Fruit fly (Drosophila melanogaster): ENCODE results near the gene CG44815.

DNA sequence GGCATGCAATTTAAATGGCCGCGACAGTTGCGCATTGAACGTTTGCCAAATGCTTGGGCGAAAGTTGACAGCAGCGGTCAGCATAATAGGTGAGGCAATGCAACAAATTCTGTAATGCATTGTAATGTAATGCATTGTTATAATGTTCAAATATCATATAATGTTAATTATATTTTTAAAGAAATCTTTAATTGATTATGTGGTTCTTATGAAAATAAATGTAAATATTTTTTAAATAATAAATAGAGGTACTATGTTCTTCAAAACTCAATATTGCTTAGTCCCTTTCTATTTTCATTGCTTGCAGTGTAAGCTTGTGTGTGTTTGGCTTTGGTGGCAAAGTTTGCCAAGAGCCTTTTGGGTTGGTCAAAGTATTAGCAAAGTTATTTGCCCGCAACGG lies 21.6 kb upstream of the CG44815 start:
- TF ChIP-seq CG12605 (GFP tag; IDR thresholded peaks at IDR 0.05) (no peak), CG14655 (GFP tag; optimal IDR thresholded peaks at IDR 0.05) (peak; percentile 58), CG8159 (tag; optimal IDR thresholded peaks at IDR 0.05) (no peak), gl (tag; optimal IDR thresholded peaks at IDR 0.05) (no peak), CG4496 (GFP tag; IDR thresholded peaks at IDR 0.05) (peak; percentile 6; the same call in 1 of the 3 replicates), CG32121 (GFP tag; IDR thresholded peaks at IDR 0.05) (peak; percentile 32; the same call in 1 of the 2 replicates), CG17806 (tag; optimal IDR thresholded peaks at IDR 0.05) (peak; percentile 22), Pif1A (GFP tag; optimal IDR thresholded peaks at IDR 0.05) (no peak), EcR (GFP tag; optimal IDR thresholded peaks at IDR 0.05) (no peak), CG8301 (tag; optimal IDR thresholded peaks at IDR 0.05) (peak; percentile 57), CG15710 (tag; optimal IDR thresholded peaks at IDR 0.05) (peak; percentile 9), fd96Ca (GFP tag; IDR thresholded peaks at IDR 0.05) (no peak), Ets98B (GFP tag; IDR thresholded peaks at IDR 0.05) (peak; percentile 7; the same call in 1 of the 2 replicates)

All from whole organism, pupa.